Worm (Caenorhabditis elegans) whole organism, L4/young adult: ENCODE results near the gene igdb-2.
"Not testable (repeated sequence)": the region's sequence is repeated elsewhere in the genome, so short reads cannot be mapped to it uniquely, and the experiment has no call there.

Source experiments
- W03F9.2 ChIP-seq: fragments of 150-350 bp; optimal IDR thresholded peaks from 2 replicates; lab custom pipeline; 2014; ENCODE audit warnings: missing biosample characterization, missing genetic modification characterization
- dao-5 ChIP-seq: sonication (generic microtip); optimal IDR thresholded peaks from 2 replicates; lab custom pipeline; 2016; ENCODE audit warnings: missing genotype, missing genetic modification characterization, moderate library complexity, missing compliant biosample characterization
- him-1 ChIP-seq: sonication (generic microtip); optimal IDR thresholded peaks from 2 replicates; lab custom pipeline; 2016; ENCODE audit warnings: missing genotype, missing genetic modification reagents, missing genetic modification characterization, missing compliant biosample characterization

igdb-2 gene

DNA sequence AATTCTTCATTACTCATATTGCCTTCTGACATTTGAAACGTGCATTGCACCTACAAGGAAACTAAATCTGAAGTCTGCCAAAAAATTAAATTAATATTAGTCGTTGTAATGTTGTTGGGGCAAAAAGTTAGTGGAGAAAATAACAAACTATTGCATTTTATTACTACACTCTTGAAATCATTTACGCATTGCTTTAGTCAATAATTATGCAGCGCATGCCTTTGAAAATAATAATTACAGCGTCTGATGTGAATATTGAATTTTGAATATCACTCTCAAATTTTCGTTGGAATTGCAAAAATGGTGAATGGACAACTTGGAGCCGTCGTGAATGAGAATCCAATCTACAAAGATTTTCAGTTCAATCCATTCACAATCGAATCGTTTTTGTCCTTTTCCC lies 29.8 kb downstream of the igdb-2 start, which contains the start of gene sru-19:
TSS of gene sru-19 (plus strand) at position 301 of the 400 bp plus-strand sequence.
- no peak for TF ChIP-seq him-1 (tag; lab: Kevin White, UChicago)
- no peak for TF ChIP-seq dao-5 (tag; lab: Kevin White, UChicago)
- no peak for TF ChIP-seq W03F9.2

DNA sequence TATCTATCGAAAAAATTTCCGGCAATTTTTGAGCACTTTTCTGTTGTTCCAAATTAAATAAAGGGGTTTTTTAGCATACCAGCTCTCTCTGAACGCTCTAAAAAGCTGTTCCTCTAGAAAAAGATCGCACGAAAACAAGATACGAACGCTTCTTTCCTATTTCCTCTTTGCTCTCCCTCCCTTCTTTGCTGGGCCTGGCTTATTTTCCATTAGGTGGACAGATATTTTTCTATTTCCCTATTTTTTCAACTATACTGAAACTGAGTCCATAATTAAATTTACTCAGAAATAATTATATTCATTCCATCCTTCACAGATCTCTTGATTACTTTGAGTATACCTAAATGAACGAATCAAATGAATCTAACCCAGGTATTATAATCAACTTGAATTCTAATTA lies 33.5 kb downstream of the igdb-2 start, which contains the start of gene sru-18:
TSS of gene sru-18 (plus strand) at position 301 of the 400 bp plus-strand sequence.
- TF ChIP-seq W03F9.2 (no peak), dao-5 (tag; lab: Kevin White, UChicago) (no peak), him-1 (tag; lab: Kevin White, UChicago) (no peak)

DNA sequence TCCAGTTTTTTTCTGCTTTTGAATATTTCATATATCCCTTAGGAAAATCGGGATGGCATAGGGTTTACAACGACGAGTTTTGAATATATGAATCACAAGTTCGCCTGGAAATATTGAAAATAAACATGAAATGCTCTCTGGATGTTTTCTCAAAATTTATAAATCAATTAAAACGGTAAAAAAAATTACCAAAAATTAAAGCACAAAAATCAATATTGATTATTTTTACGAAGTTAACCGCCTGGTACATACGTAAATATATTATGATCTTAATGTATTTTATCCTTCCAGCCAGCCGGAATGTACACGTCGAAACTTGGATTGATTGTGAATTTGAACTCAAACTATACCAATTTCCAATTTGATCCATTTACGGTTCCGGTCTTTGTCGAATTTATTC lies 36.9 kb downstream of the igdb-2 start, which contains the start of gene sru-17:
TSS of gene sru-17 (plus strand) at position 301 of the 400 bp plus-strand sequence.
- not testable (repeated sequence) for TF ChIP-seq dao-5 (tag; lab: Kevin White, UChicago); him-1 (tag; lab: Kevin White, UChicago); W03F9.2

DNA sequence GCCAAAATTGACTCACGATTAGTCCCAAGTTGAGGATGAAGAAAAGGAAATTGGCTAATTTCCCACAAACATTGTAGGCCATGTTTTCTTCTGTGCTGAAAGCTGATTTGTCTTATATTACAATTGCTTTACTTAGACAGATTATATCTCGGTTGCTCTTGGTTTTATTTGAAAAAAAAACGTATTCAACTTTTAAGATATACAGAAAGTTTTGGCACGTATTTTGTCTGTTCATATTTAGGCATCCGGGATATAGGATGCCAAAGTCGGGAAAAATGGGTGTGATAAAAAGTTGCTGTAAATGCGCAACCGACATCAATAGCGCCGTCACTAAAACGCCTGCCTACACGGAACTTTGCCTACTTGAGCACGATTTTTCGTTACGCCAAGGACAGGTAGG lies 51.7 kb downstream of the igdb-2 start, which contains the start of gene tsp-4:
TSS of gene tsp-4 (minus strand) at position 101 of the 400 bp plus-strand sequence.
- TF ChIP-seq him-1 (tag; lab: Kevin White, UChicago) (no peak), dao-5 (tag; lab: Kevin White, UChicago) (no peak), W03F9.2 (no peak)

DNA sequence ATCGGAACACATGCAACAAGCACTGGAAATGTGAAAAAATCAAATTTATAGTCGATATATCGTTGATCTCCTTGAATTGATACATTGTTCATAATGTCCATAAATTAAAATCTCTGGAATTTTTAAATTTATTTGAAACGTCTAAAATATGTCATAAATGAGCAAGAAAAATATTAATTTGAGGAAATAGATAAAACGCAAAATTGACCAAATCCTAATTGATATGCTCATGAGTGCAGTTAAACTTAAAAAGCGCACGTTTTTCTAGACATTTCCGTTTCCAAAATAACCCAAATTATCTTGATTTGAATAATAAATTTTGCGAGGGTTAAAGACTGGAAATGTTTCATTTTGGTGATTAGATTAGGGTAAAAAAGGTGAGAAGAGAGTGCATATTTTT lies 54.1 kb downstream of the igdb-2 start, which contains the start of gene sru-13:
TSS of gene sru-13 (minus strand) at position 101 of the 400 bp plus-strand sequence.
- no peak for TF ChIP-seq W03F9.2
- no peak for TF ChIP-seq him-1 (tag; lab: Kevin White, UChicago)
- no peak for TF ChIP-seq dao-5 (tag; lab: Kevin White, UChicago)
